Fruit fly (Drosophila melanogaster) whole organism, adult: ENCODE data around the gene flr.

ENCODE experiments used
- CG11617 ChIP-seq: fragments of 200-800 bp; sonication (Bioruptor generic); optimal IDR thresholded peaks from 2 replicates; lab custom pipeline; 2017; ENCODE audit warnings: mild to moderate bottlenecking, missing biosample characterization, missing genetic modification reagents, missing genetic modification characterization
- CG14711 ChIP-seq: fragments of 200-800 bp; sonication (Bioruptor generic); optimal IDR thresholded peaks from 2 replicates; lab custom pipeline; 2018; ENCODE audit warnings: missing biosample characterization, mild to moderate bottlenecking, missing genetic modification characterization, moderate library complexity
- CG5204 ChIP-seq: fragments of 200-800 bp; sonication (Bioruptor generic); optimal IDR thresholded peaks from 2 replicates; lab custom pipeline; 2016; ENCODE audit warnings: missing biosample characterization, missing genetic modification characterization
- Clk ChIP-seq: fragments of 200-800 bp; sonication (Bioruptor generic); optimal IDR thresholded peaks from 2 replicates; lab custom pipeline; 2017; ENCODE audit warnings: missing biosample characterization, missing genetic modification characterization
- tj ChIP-seq: fragments of 200-800 bp; sonication (Bioruptor generic); optimal IDR thresholded peaks from 3 replicates; lab custom pipeline; 2017; ENCODE audit warnings: missing biosample characterization, mild to moderate bottlenecking, missing genetic modification characterization, moderate library complexity
- toe ChIP-seq: fragments of 200-800 bp; sonication (Bioruptor generic); optimal IDR thresholded peaks from 2 replicates; lab custom pipeline; 2016; ENCODE audit warnings: missing biosample characterization, missing genetic modification characterization

dm6 chr3L:13382061-13382815, 30.4 kb upstream of the flr start, which contains the start of gene ImpL1:
- TF ChIP-seq tj (GFP tag; lab: Kevin White, UChicago): no peak
- no peak for TF ChIP-seq CG11617 (GFP tag; lab: Kevin White, UChicago)
- no peak for TF ChIP-seq CG14711 (tag; lab: Kevin White, UChicago)
- TF ChIP-seq CG5204: no peak
- TF ChIP-seq Clk (GFP tag; lab: Kevin White, UChicago): no peak
- TF ChIP-seq toe (GFP tag; lab: Kevin White, UChicago): no peak
